Fruit fly (Drosophila melanogaster) S2 (cell line): ENCODE data around the gene sens.

Experiments
- CG8478 ChIP-seq: fragments of >200 bp; optimal IDR thresholded peaks from 2 replicates; lab custom pipeline; 2018
- CTCF ChIP-seq, 2 experiments: fragments of >200 bp; optimal IDR thresholded peaks; 2 replicates each; lab custom pipeline; 2018

DNA sequence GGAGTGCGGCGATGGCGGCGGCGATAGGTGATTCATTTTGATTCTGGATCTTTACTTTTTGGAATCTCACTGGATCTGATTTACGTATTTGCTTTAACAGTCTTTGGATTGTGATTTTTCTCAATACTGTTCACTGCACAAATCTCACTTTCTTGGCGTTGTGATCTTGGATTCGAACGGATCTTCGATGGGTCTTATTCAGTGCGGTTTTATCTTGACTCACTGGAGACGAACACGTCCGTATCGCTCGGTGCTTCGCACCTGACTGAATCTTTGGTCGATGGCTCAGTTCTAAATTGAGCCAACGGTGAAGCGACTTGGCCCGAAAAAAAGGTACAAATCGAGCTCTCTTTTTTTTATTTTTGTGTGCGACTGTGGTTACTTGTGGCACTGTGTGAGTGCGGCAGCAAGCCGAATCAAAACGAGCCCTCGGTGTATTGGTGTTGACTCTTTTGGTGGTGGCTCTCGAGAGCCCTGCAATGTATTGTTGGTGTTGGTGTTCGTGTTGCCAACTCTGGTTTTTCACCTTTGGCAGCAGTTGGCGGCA, at the start of gene sens:
- no peak for TF ChIP-seq CG8478
- no peak for TF ChIP-seq CTCF (optimal IDR thresholded peaks at IDR 0.05; lab: Kevin White, UChicago)
